Fruit fly (Drosophila melanogaster): ENCODE measurements around the gene CG2993.

The CG2993 gene

DNA sequence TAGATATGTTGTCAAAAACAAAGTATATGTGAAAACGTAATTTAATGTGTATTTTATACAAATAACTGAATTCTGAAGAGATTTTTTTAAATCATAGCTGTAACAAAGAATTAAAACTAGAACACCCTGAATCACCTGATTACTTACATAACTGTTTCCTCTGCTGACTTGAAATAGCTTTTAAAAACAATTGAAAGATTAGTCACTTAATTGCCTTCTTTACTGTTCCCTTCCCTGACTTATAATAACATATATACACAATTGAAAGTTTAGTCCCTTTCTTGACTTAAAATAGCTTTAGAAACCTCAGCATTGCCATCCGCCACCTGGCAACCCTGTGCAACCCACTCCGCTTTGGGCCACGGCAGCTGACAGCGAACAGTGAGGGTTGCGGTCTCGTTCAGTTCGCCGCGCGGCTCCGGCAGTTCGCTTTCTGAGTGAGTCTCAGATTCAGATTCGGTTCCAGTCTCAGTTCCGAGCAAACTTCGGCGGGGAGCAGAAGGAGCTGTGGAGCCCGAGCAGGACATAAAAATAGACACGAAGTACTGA lies 4.2 kb upstream of the CG2993 start, which contains the start of gene CG34384:
TSS of gene CG34384 (plus strand) at position 381 of the 549 bp plus-strand sequence.
- TF ChIP-seq psq (GFP tag; optimal IDR thresholded peaks at IDR 0.05) (peak; percentile 16), Hr83 (GFP tag; optimal IDR thresholded peaks at IDR 0.05; ENCODE audit: poor library complexity, severe bottlenecking) (no peak), ey (GFP tag; optimal IDR thresholded peaks at IDR 0.05) (peak; percentile 19), Abd-B (GFP tag; optimal IDR thresholded peaks at IDR 0.05) (no peak), h (GFP tag; optimal IDR thresholded peaks at IDR 0.05) (peak; percentile 34), HLH106 (tag; optimal IDR thresholded peaks at IDR 0.05) (peak; percentile 50), br (GFP tag; optimal IDR thresholded peaks at IDR 0.05) (peak; percentile 29), sv (GFP tag; optimal IDR thresholded peaks at IDR 0.05) (peak; percentile 19), dmrt93B (GFP tag; optimal IDR thresholded peaks at IDR 0.05) (peak; percentile 12), CG9705 (GFP tag; optimal IDR thresholded peaks at IDR 0.05) (no peak), dsf (GFP tag; optimal IDR thresholded peaks at IDR 0.05; ENCODE audit: borderline replicate concordance) (no peak), GATAd (GFP tag; optimal IDR thresholded peaks at IDR 0.05) (no peak), Sp1 (GFP tag; optimal IDR thresholded peaks at IDR 0.05) (peak; percentile 40), sage (GFP tag; optimal IDR thresholded peaks at IDR 0.05) (no peak), fru (GFP tag; optimal IDR thresholded peaks at IDR 0.05) (peak; percentile 59), foxo (GFP tag; optimal IDR thresholded peaks at IDR 0.05) (peak in 1 of 2 experiments; percentile 54)

DNA sequence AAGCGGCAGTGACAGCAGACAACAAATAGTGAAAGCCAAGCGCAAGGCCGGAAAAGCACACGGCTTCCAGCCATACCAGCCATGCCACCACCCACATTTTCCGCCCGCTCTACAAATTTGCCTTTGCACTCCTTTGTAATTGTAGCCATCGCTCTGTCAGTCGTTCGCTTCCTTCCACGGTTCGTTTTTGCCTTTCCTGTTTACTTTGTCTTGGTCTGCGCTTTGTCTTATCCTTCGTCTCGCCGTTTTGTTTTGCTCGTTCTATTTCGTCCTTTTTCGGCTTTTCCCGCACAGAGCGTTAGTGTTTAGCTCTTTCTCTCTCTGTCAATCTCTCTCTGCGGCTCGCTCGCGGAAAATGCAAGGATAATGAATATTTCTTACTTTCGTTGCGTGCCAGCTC lies 3.7 kb upstream of the CG2993 start:
- TF ChIP-seq psq (GFP tag; optimal IDR thresholded peaks at IDR 0.05) (peak; percentile 55), foxo (GFP tag; optimal IDR thresholded peaks at IDR 0.05) (no peak)

DNA sequence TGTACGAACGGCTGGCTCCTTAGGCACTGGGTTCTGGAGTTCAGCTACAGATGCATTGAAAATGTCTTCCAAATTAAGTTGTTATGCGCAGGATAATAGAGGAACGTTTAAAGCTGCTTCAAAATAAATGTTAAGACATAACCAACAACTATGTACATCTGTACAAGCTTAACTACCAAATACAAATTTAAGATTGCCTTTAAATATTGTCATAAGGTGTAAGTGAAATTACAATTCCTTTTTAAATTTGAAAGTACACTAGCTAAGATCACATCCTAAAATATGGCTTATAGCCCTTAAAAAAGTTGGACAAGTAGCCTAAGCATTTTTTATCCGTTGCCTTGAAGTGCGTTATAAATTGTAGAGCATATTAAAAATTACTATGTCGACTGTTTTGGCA lies 1.7 kb upstream of the CG2993 start, which contains the start of gene CG31473:
TSS of gene CG31473 (plus strand) at position 301 of the 400 bp plus-strand sequence.
- TF ChIP-seq sage (GFP tag; optimal IDR thresholded peaks at IDR 0.05) (no peak), usp (GFP tag; optimal IDR thresholded peaks at IDR 0.05) (no peak), CrebA (GFP tag; optimal IDR thresholded peaks at IDR 0.05; ENCODE audit: borderline replicate concordance) (no peak), Mio (GFP tag; optimal IDR thresholded peaks at IDR 0.05) (no peak), HLH106 (tag; optimal IDR thresholded peaks at IDR 0.05) (no peak), OdsH (GFP tag; optimal IDR thresholded peaks at IDR 0.05) (no peak), Hr78 (GFP tag; optimal IDR thresholded peaks at IDR 0.05) (no peak), Myc (optimal IDR thresholded peaks at IDR 0.05) (no peak), Vsx2 (GFP tag; optimal IDR thresholded peaks at IDR 0.05; ENCODE audit: partially characterized antibody) (no peak), ey (GFP tag; optimal IDR thresholded peaks at IDR 0.05) (no peak), fru (GFP tag; optimal IDR thresholded peaks at IDR 0.05) (no peak), dmrt93B (GFP tag; optimal IDR thresholded peaks at IDR 0.05) (no peak), h (GFP tag; optimal IDR thresholded peaks at IDR 0.05) (no peak), Jra (GFP tag; optimal IDR thresholded peaks at IDR 0.05) (no peak), CG32264 (GFP tag; optimal IDR thresholded peaks at IDR 0.05) (no peak), Hnf4 (GFP tag; optimal IDR thresholded peaks at IDR 0.05) (no peak)

DNA sequence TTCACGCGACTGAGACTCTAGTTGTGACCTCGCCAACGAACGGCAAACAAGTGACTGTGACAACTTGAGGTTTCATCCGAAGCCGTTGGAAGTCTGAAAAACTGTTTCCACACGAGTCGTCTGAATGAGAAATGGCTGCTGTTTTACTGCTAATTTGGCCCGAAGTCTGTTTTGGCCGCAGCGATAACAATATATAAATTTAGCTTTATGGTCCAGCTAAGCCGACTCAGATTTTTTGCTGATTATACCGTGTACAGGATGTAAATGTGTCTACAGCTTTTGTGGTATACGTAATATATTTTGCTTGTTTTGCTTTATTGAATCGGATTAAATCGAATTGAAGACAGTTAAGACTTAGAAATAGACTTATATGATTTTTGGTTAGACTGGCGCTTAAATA lies 5.5 kb downstream of the CG2993 start, which contains the start of gene CG18268:
TSS of gene CG18268 (minus strand) at position 101 of the 400 bp plus-strand sequence.
- no peak for TF ChIP-seq sv (GFP tag; optimal IDR thresholded peaks at IDR 0.05)
- TF ChIP-seq usp (GFP tag; optimal IDR thresholded peaks at IDR 0.05): no peak
- no peak for TF ChIP-seq psq (GFP tag; optimal IDR thresholded peaks at IDR 0.05)
- no peak for TF ChIP-seq Abd-B (GFP tag; optimal IDR thresholded peaks at IDR 0.05)
- TF ChIP-seq Jra (GFP tag; optimal IDR thresholded peaks at IDR 0.05): no peak
- TF ChIP-seq Mio (GFP tag; optimal IDR thresholded peaks at IDR 0.05): no peak
- no peak for TF ChIP-seq Hnf4 (GFP tag; optimal IDR thresholded peaks at IDR 0.05)
- no peak for TF ChIP-seq ey (GFP tag; optimal IDR thresholded peaks at IDR 0.05)
- TF ChIP-seq Sp1 (GFP tag; optimal IDR thresholded peaks at IDR 0.05): no peak
- TF ChIP-seq N (GFP tag; optimal IDR thresholded peaks at IDR 0.05): no peak
- no peak for TF ChIP-seq CG9705 (GFP tag; optimal IDR thresholded peaks at IDR 0.05)

DNA sequence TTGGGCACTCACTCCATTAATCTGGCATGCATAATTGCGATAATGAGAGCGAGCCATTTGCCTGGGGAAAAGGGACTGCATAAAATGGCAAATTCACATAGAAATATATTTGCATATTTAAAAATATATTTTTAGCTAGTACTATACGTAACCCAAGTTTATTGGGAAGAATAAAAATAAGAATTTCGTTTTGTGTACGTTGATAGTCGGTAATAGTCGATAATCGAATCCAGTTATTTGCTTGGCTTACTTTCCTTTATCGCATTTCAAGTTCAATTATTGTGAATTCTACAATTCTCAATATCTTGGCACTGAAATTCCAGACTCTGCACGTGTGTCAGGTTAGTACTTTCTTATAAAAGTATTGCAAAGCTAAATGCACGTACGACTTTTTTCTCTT lies 7.1 kb downstream of the CG2993 start, which contains the start of gene CG3014:
TSS of gene CG3014 (minus strand) at position 101 of the 400 bp plus-strand sequence.
- no peak for TF ChIP-seq Sp1 (GFP tag; optimal IDR thresholded peaks at IDR 0.05)
- no peak for TF ChIP-seq Hr78 (GFP tag; optimal IDR thresholded peaks at IDR 0.05)
- no peak for TF ChIP-seq OdsH (GFP tag; optimal IDR thresholded peaks at IDR 0.05)

DNA sequence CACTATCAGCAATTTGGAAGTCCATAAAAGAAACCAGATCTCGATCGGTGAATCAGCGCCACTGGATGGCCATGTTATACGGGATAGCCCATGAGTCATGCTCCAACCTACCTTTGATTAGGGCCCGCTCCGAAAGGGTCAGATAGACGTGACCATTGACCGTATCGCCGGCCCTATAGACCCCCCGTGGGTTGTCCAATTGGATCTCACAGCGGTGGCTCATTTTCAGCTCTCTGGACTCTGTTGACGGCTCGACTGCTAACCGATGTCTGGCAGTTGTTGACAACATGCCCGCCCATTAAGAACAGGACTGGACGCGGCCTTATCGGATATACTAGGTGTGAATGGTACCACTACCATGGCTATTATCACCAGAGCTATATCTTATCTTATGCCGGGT lies 11.3 kb downstream of the CG2993 start, which contains the start of gene CG18744:
TSS of gene CG18744 (minus strand) at position 247 of the 400 bp plus-strand sequence.
- TF ChIP-seq lola (GFP tag; optimal IDR thresholded peaks at IDR 0.05): no peak
- no peak for TF ChIP-seq sage (GFP tag; optimal IDR thresholded peaks at IDR 0.05)
- no peak for TF ChIP-seq ey (GFP tag; optimal IDR thresholded peaks at IDR 0.05)
- no peak for TF ChIP-seq Vsx2 (GFP tag; optimal IDR thresholded peaks at IDR 0.05; ENCODE audit: partially characterized antibody)
- no peak for TF ChIP-seq Hnf4 (GFP tag; optimal IDR thresholded peaks at IDR 0.05)
- TF ChIP-seq Myc (optimal IDR thresholded peaks at IDR 0.05): no peak
- no peak for TF ChIP-seq br (GFP tag; optimal IDR thresholded peaks at IDR 0.05)
- TF ChIP-seq brk (GFP tag; optimal IDR thresholded peaks at IDR 0.05): no peak
- TF ChIP-seq OdsH (GFP tag; optimal IDR thresholded peaks at IDR 0.05): no peak
- no peak for TF ChIP-seq HLH106 (tag; optimal IDR thresholded peaks at IDR 0.05)
- no peak for TF ChIP-seq jim (GFP tag; optimal IDR thresholded peaks at IDR 0.05)
- no peak for TF ChIP-seq woc (GFP tag; optimal IDR thresholded peaks at IDR 0.05)
- TF ChIP-seq Sp1 (GFP tag; optimal IDR thresholded peaks at IDR 0.05): no peak
- TF ChIP-seq Dif (GFP tag; optimal IDR thresholded peaks at IDR 0.05; ENCODE audit: partially characterized antibody): no peak

All from whole organism, wandering third instar larva.